Worm (Caenorhabditis elegans) whole organism, L1 larva: Measurements from ENCODE around the gene Y37D8A.2.

Source experiments
- C04F5.9 ChIP-seq: sonication (generic microtip); optimal IDR thresholded peaks from 2 replicates; lab custom pipeline; 2016; ENCODE audit warnings: missing genetic modification characterization, missing compliant biosample characterization
- C34B4.2 ChIP-seq: sonication (generic microtip); optimal IDR thresholded peaks from 2 replicates; lab custom pipeline; 2017; ENCODE audit warnings: mild to moderate bottlenecking, missing genetic modification characterization, missing compliant biosample characterization
- F16B12.6 ChIP-seq: fragments of 150-350 bp; optimal IDR thresholded peaks from 2 replicates; lab custom pipeline; 2014; ENCODE audit warnings: missing biosample characterization, missing genetic modification characterization
- aha-1 ChIP-seq: fragments of 150-350 bp; optimal IDR thresholded peaks from 2 replicates; lab custom pipeline; 2014; ENCODE audit warnings: missing biosample characterization, missing genetic modification characterization
- blmp-1 ChIP-seq: fragments of 150-350 bp; optimal IDR thresholded peaks from 2 replicates; lab custom pipeline; 2014; ENCODE audit warnings: missing biosample characterization, missing genetic modification characterization
- ceh-63 ChIP-seq: fragments of 200-800 bp; sonication (Bioruptor generic); optimal IDR thresholded peaks from 2 replicates; lab custom pipeline; 2018; ENCODE audit warnings: mild to moderate bottlenecking, missing genetic modification characterization, missing compliant biosample characterization
- ceh-82 ChIP-seq, 3 experiments: fragments of 150-350 bp in 1 of 3; sonication (generic microtip) in 2 of 3; optimal IDR thresholded peaks; 2 replicates each; lab custom pipeline; 2014 to 2017; ENCODE audit warnings: missing biosample characterization in 3 of 3, missing genetic modification characterization in 3 of 3
- dpl-1 ChIP-seq, 3 experiments: fragments of 150-350 bp in 2 of 3; sonication (generic microtip) in 1 of 3; optimal IDR thresholded peaks; 2 replicates each; lab custom pipeline; 2014 to 2017; ENCODE audit warnings: missing biosample characterization in 3 of 3, missing genetic modification characterization in 3 of 3, missing genetic modification reagents in 3 of 3
- efl-1 ChIP-seq, 4 experiments: fragments of 150-350 bp; optimal IDR thresholded peaks in 3 of 4; peaks in 1 of 4; 1 replicate in 1 of 4; 2 replicates in 3 of 4; lab custom pipeline; 2014; ENCODE audit warnings: missing biosample characterization in 2 of 4, missing genetic modification characterization in 2 of 4, missing genetic modification reagents in 2 of 4
- egl-13 ChIP-seq: sonication (generic microtip); optimal IDR thresholded peaks from 2 replicates; lab custom pipeline; 2016; ENCODE audit warnings: missing genotype, missing genetic modification reagents, missing genetic modification characterization, missing compliant biosample characterization
- elt-2 ChIP-seq: sonication (generic microtip); optimal IDR thresholded peaks from 2 replicates; lab custom pipeline; 2016; ENCODE audit warnings: missing genetic modification characterization, mild to moderate bottlenecking, inconsistent platforms, missing compliant biosample characterization, missing genetic modification reagents
- fos-1 ChIP-seq: fragments of 150-350 bp; optimal IDR thresholded peaks from 2 replicates; lab custom pipeline; 2014; ENCODE audit warnings: missing biosample characterization, missing genetic modification characterization
- grh-1 ChIP-seq: fragments of 200-800 bp; sonication (Bioruptor generic); IDR thresholded peaks from 2 replicates; pipeline ENCODE4 v1.3.6; 2022; ENCODE audit warnings: missing genetic modification reagents, missing genetic modification characterization, missing compliant biosample characterization
- irx-1 ChIP-seq: sonication (generic microtip); optimal IDR thresholded peaks from 2 replicates; lab custom pipeline; 2016; ENCODE audit warnings: missing genetic modification characterization, missing compliant biosample characterization
- jun-1 ChIP-seq: fragments of 150-350 bp; optimal IDR thresholded peaks from 2 replicates; lab custom pipeline; 2014; ENCODE audit warnings: missing biosample characterization, missing genetic modification reagents, missing genetic modification characterization
- lin-35 ChIP-seq, 2 experiments: fragments of 150-350 bp; optimal IDR thresholded peaks; 2 replicates each; lab custom pipeline; 2014; ENCODE audit warnings: missing biosample characterization in 2 of 2, missing genetic modification characterization in 2 of 2, missing genetic modification reagents in 2 of 2
- lin-39 ChIP-seq: fragments of 150-350 bp; optimal IDR thresholded peaks from 2 replicates; lab custom pipeline; 2014; ENCODE audit warnings: missing biosample characterization, missing genetic modification reagents, missing genetic modification characterization
- lir-3 ChIP-seq: sonication (generic microtip); optimal IDR thresholded peaks from 2 replicates; lab custom pipeline; 2016; ENCODE audit warnings: mild to moderate bottlenecking, missing genetic modification characterization, moderate library complexity, missing compliant biosample characterization; ENCODE audit not compliant: poor library complexity
- lsy-2 ChIP-seq, 2 experiments: fragments of 150-350 bp; optimal IDR thresholded peaks; 2 replicates each; lab custom pipeline; 2014; ENCODE audit warnings: missing biosample characterization in 2 of 2, missing genetic modification characterization in 2 of 2
- mep-1 ChIP-seq: fragments of 150-350 bp; optimal IDR thresholded peaks from 2 replicates; lab custom pipeline; 2014; ENCODE audit warnings: missing biosample characterization, missing genetic modification characterization
- nhr-11 ChIP-seq: fragments of 150-350 bp; optimal IDR thresholded peaks from 2 replicates; lab custom pipeline; 2014; ENCODE audit warnings: missing biosample characterization, missing genetic modification characterization
- nhr-12 ChIP-seq: sonication (generic microtip); optimal IDR thresholded peaks from 2 replicates; lab custom pipeline; 2017; ENCODE audit warnings: missing biosample characterization, missing genetic modification characterization
- nhr-20 ChIP-seq: sonication (generic microtip); optimal IDR thresholded peaks from 2 replicates; lab custom pipeline; 2016; ENCODE audit warnings: mild to moderate bottlenecking, missing genetic modification characterization, missing compliant biosample characterization
- nhr-47 ChIP-seq: sonication (generic microtip); optimal IDR thresholded peaks from 2 replicates; lab custom pipeline; 2016; ENCODE audit warnings: mild to moderate bottlenecking, missing genetic modification characterization, moderate library complexity, missing compliant biosample characterization
- nhr-71 ChIP-seq: sonication (generic microtip); optimal IDR thresholded peaks from 2 replicates; lab custom pipeline; 2016; ENCODE audit warnings: mild to moderate bottlenecking, missing genetic modification characterization, moderate library complexity, missing compliant biosample characterization
- nhr-76 ChIP-seq: sonication (generic microtip); optimal IDR thresholded peaks from 2 replicates; lab custom pipeline; 2017; ENCODE audit warnings: missing biosample characterization, missing genetic modification characterization
- nhr-84 ChIP-seq: sonication (generic microtip); optimal IDR thresholded peaks from 2 replicates; lab custom pipeline; 2017; ENCODE audit warnings: missing biosample characterization, missing genetic modification characterization
- nhr-85 ChIP-seq: sonication (generic microtip); peaks from one replicate; lab custom pipeline; 2016; ENCODE audit warnings: missing genetic modification characterization, inconsistent platforms, missing compliant biosample characterization
- pag-3 ChIP-seq: sonication (generic microtip); optimal IDR thresholded peaks from 2 replicates; lab custom pipeline; 2017; ENCODE audit warnings: missing genetic modification characterization, mild to moderate bottlenecking, missing compliant biosample characterization, antibody characterized with exemption, borderline replicate concordance; ENCODE audit not compliant: insufficient read depth
- pax-3 ChIP-seq: fragments of 200-800 bp; sonication (Bioruptor generic); optimal IDR thresholded peaks from 2 replicates; lab custom pipeline; 2018; ENCODE audit warnings: mild to moderate bottlenecking, missing genetic modification characterization, moderate library complexity, missing compliant biosample characterization
- pqm-1 ChIP-seq: sonication (generic microtip); optimal IDR thresholded peaks from 3 replicates; lab custom pipeline; 2017; ENCODE audit warnings: missing biosample characterization, missing genetic modification characterization
- rnt-1 ChIP-seq: sonication (generic microtip); optimal IDR thresholded peaks from 2 replicates; lab custom pipeline; 2016; ENCODE audit warnings: mild to moderate bottlenecking, missing genetic modification characterization, moderate library complexity, missing compliant biosample characterization
- skn-1 ChIP-seq: fragments of 150-350 bp; optimal IDR thresholded peaks from 2 replicates; lab custom pipeline; 2014; ENCODE audit warnings: missing biosample characterization, missing genetic modification characterization
- sox-4 ChIP-seq: sonication (generic microtip); optimal IDR thresholded peaks from 2 replicates; lab custom pipeline; 2016; ENCODE audit warnings: missing genetic modification characterization, missing compliant biosample characterization
- sup-37 ChIP-seq: fragments of 200-800 bp; sonication (Bioruptor generic); optimal IDR thresholded peaks from 2 replicates; lab custom pipeline; 2018; ENCODE audit warnings: mild to moderate bottlenecking, missing genetic modification characterization, missing compliant biosample characterization
- tbx-2 ChIP-seq: sonication (generic microtip); optimal IDR thresholded peaks from 2 replicates; lab custom pipeline; 2016; ENCODE audit warnings: missing genetic modification characterization, missing compliant biosample characterization
- zag-1 ChIP-seq: fragments of 150-350 bp; optimal IDR thresholded peaks from 2 replicates; lab custom pipeline; 2014; ENCODE audit warnings: missing biosample characterization, missing genetic modification characterization
- ztf-11 ChIP-seq, 2 experiments: sonication (generic microtip); optimal IDR thresholded peaks; 2 replicates each; lab custom pipeline; 2016 to 2017; ENCODE audit warnings: missing genetic modification characterization in 2 of 2, missing biosample characterization in 1 of 2, missing compliant biosample characterization in 1 of 2

The Y37D8A.2 gene

ce11 chrIII:12860119-12860518 lies 40.1 kb downstream of the Y37D8A.2 start (continued):
- TF ChIP-seq nhr-11 (tag; lab: Kevin White, UChicago) (no peak), ztf-11 (tag; optimal IDR thresholded peaks at IDR 0.05; lab: Kevin White, UChicago) (no peak), skn-1 (no peak), jun-1 (tag; lab: Kevin White, UChicago) (no peak), C34B4.2 (no peak), nhr-12 (tag; lab: Kevin White, UChicago) (no peak), pag-3 (tag; lab: Kevin White, UChicago) (no peak), blmp-1 (tag; lab: Kevin White, UChicago) (peak; percentile 97), lir-3 (no peak), nhr-20 (no peak), dpl-1 (GFP tag; optimal IDR thresholded peaks at IDR 0.05; lab: Kevin White, UChicago) (peak in 1 of 3 experiments; percentile 7), nhr-47 (peak; percentile 5), tbx-2 (tag; lab: Kevin White, UChicago) (no peak), lin-39 (tag; lab: Kevin White, UChicago) (no peak), nhr-85 (tag; lab: Kevin White, UChicago) (peak; percentile 80), sox-4 (tag; lab: Kevin White, UChicago) (no peak), rnt-1 (tag; lab: Kevin White, UChicago) (no peak), zag-1 (tag; lab: Kevin White, UChicago) (no peak), grh-1 (GFP tag; lab: Robert Waterston, UW) (no peak), mep-1 (tag; lab: Kevin White, UChicago) (no peak), nhr-84 (tag; lab: Kevin White, UChicago) (no peak), lsy-2 (tag; optimal IDR thresholded peaks at IDR 0.05; lab: Kevin White, UChicago) (peak in 1 of 2 experiments; percentile 14), fos-1 (tag; lab: Kevin White, UChicago) (no peak), ceh-82 (tag; optimal IDR thresholded peaks at IDR 0.05; lab: Kevin White, UChicago) (no peak), ceh-63 (GFP tag; lab: Kevin White, UChicago) (no peak), nhr-76 (no peak), sup-37 (no peak)

ce11 chrIII:12864648-12865047 lies 44.7 kb downstream of the Y37D8A.2 start, which contains the start of gene Y37D8A.8:
Gene Y37D8A.8 (plus strand): TSS chrIII:12864948.
- no peak for TF ChIP-seq pqm-1

- TF ChIP-seq nhr-20 = no peak
- TF ChIP-seq aha-1 (tag; lab: Kevin White, UChicago) = no peak
- TF ChIP-seq elt-2 (tag; lab: Kevin White, UChicago) = no peak
- peak; percentile 19 for TF ChIP-seq nhr-47
- TF ChIP-seq F16B12.6 = peak; percentile 78
- no peak for TF ChIP-seq irx-1 (tag; lab: Kevin White, UChicago)
- peak; percentile 15 to 27 for TF ChIP-seq lsy-2 (tag; optimal IDR thresholded peaks at IDR 0.05; lab: Kevin White, UChicago)
- peak in 2 of 3 experiments; percentile 39 to 50 for TF ChIP-seq dpl-1 (GFP tag; optimal IDR thresholded peaks at IDR 0.05; lab: Kevin White, UChicago)
- TF ChIP-seq efl-1 (optimal IDR thresholded peaks at IDR 0.05; lab: Kevin White, UChicago) = peak in 1 of 2 experiments; percentile 39
- TF ChIP-seq efl-1 (GFP tag; optimal IDR thresholded peaks at IDR 0.05 in 1 of 2; lab: Kevin White, UChicago) = peak; percentile 27 to 87
- TF ChIP-seq pax-3 (tag; lab: Kevin White, UChicago) = no peak
- TF ChIP-seq C04F5.9 (tag; lab: Kevin White, UChicago) = no peak
- TF ChIP-seq nhr-71 (tag; lab: Kevin White, UChicago) = peak; percentile 14
- peak in 1 of 2 experiments; percentile 55 for TF ChIP-seq lin-35 (GFP tag; optimal IDR thresholded peaks at IDR 0.05; lab: Kevin White, UChicago)
- peak; percentile 9 for TF ChIP-seq mep-1 (tag; lab: Kevin White, UChicago)
- no peak for TF ChIP-seq egl-13 (tag; lab: Kevin White, UChicago)
- TF ChIP-seq, all 84 proteins: peak for 8
Measured at ce11 chrIII:12870060-12870696, 50.2 kb downstream of the Y37D8A.2 start, which contains the start of gene Y37D8A.6. Gene Y37D8A.6 (minus strand): TSS chrIII:12870297.
